Fruit fly (Drosophila melanogaster) whole organism, pupa: ENCODE data around the gene Ndfip.

Experiments used
- CG12605 ChIP-seq: fragments of 200-800 bp; sonication (Bioruptor generic); IDR thresholded peaks from 2 replicates; pipeline ENCODE4 v1.3.6; 2022; ENCODE audit warnings: missing biosample characterization, missing genetic modification characterization
- CG17806 ChIP-seq: fragments of 200-800 bp; sonication (Bioruptor generic); optimal IDR thresholded peaks from 2 replicates; lab custom pipeline; 2018; ENCODE audit warnings: missing biosample characterization, mild to moderate bottlenecking, missing genetic modification characterization, moderate library complexity
- CG8159 ChIP-seq: fragments of 200-800 bp; sonication (Bioruptor generic); optimal IDR thresholded peaks from 3 replicates; lab custom pipeline; 2018; ENCODE audit warnings: missing biosample characterization, mild to moderate bottlenecking, missing genetic modification characterization, moderate library complexity
- EcR ChIP-seq: fragments of 200-800 bp; sonication (Bioruptor generic); optimal IDR thresholded peaks from 3 replicates; lab custom pipeline; 2019; ENCODE audit warnings: missing biosample characterization, missing genetic modification characterization, mild to moderate bottlenecking, moderate library complexity, missing genetic modification reagents
- Ets98B ChIP-seq: fragments of 200-800 bp; sonication (Bioruptor generic); IDR thresholded peaks from 2 replicates; pipeline ENCODE4 v1.3.6; 2022; ENCODE audit warnings: missing biosample characterization, missing genetic modification characterization
- Pif1A ChIP-seq: fragments of 200-800 bp; sonication (Bioruptor generic); optimal IDR thresholded peaks from 3 replicates; lab custom pipeline; 2016; ENCODE audit warnings: missing biosample characterization, missing genetic modification characterization
- gl ChIP-seq: fragments of 200-800 bp; sonication (Bioruptor generic); optimal IDR thresholded peaks from 2 replicates; lab custom pipeline; 2018; ENCODE audit warnings: missing biosample characterization, mild to moderate bottlenecking, missing genetic modification characterization
- rn ChIP-seq: fragments of 200-800 bp; sonication (Bioruptor generic); IDR thresholded peaks from 2 replicates; pipeline ENCODE4 v1.3.6; 2022; ENCODE audit warnings: missing biosample characterization, missing genetic modification characterization

dm6 chr3L:17613972-17614384, 40.1 kb downstream of the Ndfip start:
- TF ChIP-seq Pif1A (GFP tag; lab: Kevin White, UChicago) (no peak), rn (GFP tag; lab: Robert Waterston, UW) (no peak), CG12605 (GFP tag; lab: Robert Waterston, UW) (no peak), EcR (GFP tag; lab: Kevin White, UChicago) (peak; percentile 32), CG17806 (no peak), Ets98B (GFP tag; lab: Robert Waterston, UW) (no peak), CG8159 (tag; lab: Kevin White, UChicago) (no peak), gl (tag; lab: Kevin White, UChicago) (no peak)
